Fruit fly (Drosophila melanogaster) whole organism, embryonic: ENCODE results near the gene mRpS18C.

Experiments used
- Bgb ChIP-seq: fragments of 200-800 bp; sonication (Bioruptor generic); IDR thresholded peaks from 2 replicates; pipeline ENCODE4 v1.3.6; 2022; ENCODE audit warnings: missing biosample characterization, missing genetic modification characterization; ENCODE audit not compliant: partially characterized antibody
- CG12104 ChIP-seq: fragments of 200-800 bp; sonication (Bioruptor generic); optimal IDR thresholded peaks from 3 replicates; lab custom pipeline; 2016; ENCODE audit warnings: missing biosample characterization, missing genetic modification characterization
- CG13624 ChIP-seq: fragments of 200-800 bp; sonication (Bioruptor generic); optimal IDR thresholded peaks from 2 replicates; lab custom pipeline; 2016; ENCODE audit warnings: missing biosample characterization, missing genetic modification characterization
- CG17361 ChIP-seq: fragments of 200-800 bp; sonication (Bioruptor generic); IDR thresholded peaks from 3 replicates; pipeline ENCODE4 v1.3.6; 2022; ENCODE audit warnings: missing biosample characterization, missing genetic modification characterization
- CG2129 ChIP-seq: fragments of 200-800 bp; sonication (Bioruptor generic); IDR thresholded peaks from 2 replicates; pipeline ENCODE4 v1.3.6; 2022; ENCODE audit warnings: missing biosample characterization, missing genetic modification characterization; ENCODE audit not compliant: partially characterized antibody
- CG2678 ChIP-seq: fragments of 200-800 bp; sonication (Bioruptor generic); optimal IDR thresholded peaks from 3 replicates; lab custom pipeline; 2019; ENCODE audit warnings: missing biosample characterization, mild to moderate bottlenecking, missing genetic modification characterization, moderate library complexity
- CG30431 ChIP-seq: fragments of 200-800 bp; sonication (Bioruptor generic); optimal IDR thresholded peaks from 2 replicates; lab custom pipeline; 2017; ENCODE audit warnings: missing biosample characterization, missing genetic modification characterization
- CG31365 ChIP-seq: fragments of 200-800 bp; sonication (Bioruptor generic); optimal IDR thresholded peaks from 2 replicates; lab custom pipeline; 2018; ENCODE audit warnings: missing biosample characterization, mild to moderate bottlenecking, missing genetic modification characterization
- CG3163 ChIP-seq: fragments of 200-800 bp; sonication (Bioruptor generic); optimal IDR thresholded peaks from 3 replicates; lab custom pipeline; 2016; ENCODE audit warnings: missing biosample characterization, missing genetic modification characterization
- CG4360 ChIP-seq: fragments of 200-800 bp; sonication (Bioruptor generic); IDR thresholded peaks from 2 replicates; pipeline ENCODE4 v1.3.6; 2022; ENCODE audit warnings: missing biosample characterization, missing genetic modification characterization
- CG8944 ChIP-seq: fragments of 200-800 bp; sonication (Bioruptor generic); optimal IDR thresholded peaks from 3 replicates; lab custom pipeline; 2016; ENCODE audit warnings: missing biosample characterization, missing genetic modification characterization
- CoRest ChIP-seq: fragments of 200-800 bp; sonication (Bioruptor generic); optimal IDR thresholded peaks from 3 replicates; lab custom pipeline; 2018; ENCODE audit warnings: missing biosample characterization, mild to moderate bottlenecking, missing genetic modification characterization, moderate library complexity
- Dll ChIP-seq: fragments of 200-800 bp; sonication (Bioruptor generic); IDR thresholded peaks from 4 replicates; pipeline ENCODE4 v1.3.6; 2022; ENCODE audit warnings: missing biosample characterization, missing genetic modification characterization; ENCODE audit not compliant: partially characterized antibody
- E2f2 ChIP-seq: fragments of 200-800 bp; sonication (Bioruptor generic); IDR thresholded peaks from 2 replicates; pipeline ENCODE4 v1.3.6; 2022; ENCODE audit warnings: missing biosample characterization, missing genetic modification characterization
- Ets97D ChIP-seq: fragments of 200-800 bp; sonication (Bioruptor generic); optimal IDR thresholded peaks from 3 replicates; lab custom pipeline; 2016; ENCODE audit warnings: missing biosample characterization, missing genetic modification characterization
- Hand ChIP-seq: fragments of 200-800 bp; sonication (Bioruptor generic); optimal IDR thresholded peaks from 2 replicates; lab custom pipeline; 2017; ENCODE audit warnings: mild to moderate bottlenecking, missing biosample characterization, missing genetic modification reagents, missing genetic modification characterization
- MTF-1 ChIP-seq: fragments of 200-800 bp; sonication (Bioruptor generic); optimal IDR thresholded peaks from 2 replicates; lab custom pipeline; 2018; ENCODE audit warnings: missing biosample characterization, mild to moderate bottlenecking, missing genetic modification characterization, borderline replicate concordance
- Mad ChIP-seq: fragments of 200-800 bp; sonication (Bioruptor generic); optimal IDR thresholded peaks from 2 replicates; lab custom pipeline; 2016; ENCODE audit warnings: missing biosample characterization, missing genetic modification characterization
- Med ChIP-seq: fragments of 200-800 bp; sonication (Bioruptor generic); peaks from one replicate; lab custom pipeline; 2016; ENCODE audit warnings: missing biosample characterization, missing genetic modification characterization, mild to moderate bottlenecking, inconsistent platforms, moderate library complexity
- Nf-YA ChIP-seq: fragments of 200-800 bp; sonication (Bioruptor generic); IDR thresholded peaks from 2 replicates; pipeline ENCODE4 v1.3.6; 2022; ENCODE audit warnings: missing biosample characterization, missing genetic modification characterization
- Opbp ChIP-seq: fragments of 200-800 bp; sonication (Bioruptor generic); IDR thresholded peaks from 3 replicates; pipeline ENCODE4 v1.3.6; 2022; ENCODE audit warnings: missing biosample characterization, missing genetic modification characterization; ENCODE audit not compliant: partially characterized antibody
- Six4 ChIP-seq: fragments of 200-800 bp; sonication (Bioruptor generic); optimal IDR thresholded peaks from 2 replicates; lab custom pipeline; 2016; ENCODE audit warnings: missing biosample characterization, missing genetic modification characterization
- Spps ChIP-seq: fragments of 200-800 bp; sonication (Bioruptor generic); optimal IDR thresholded peaks from 2 replicates; lab custom pipeline; 2018; ENCODE audit warnings: missing biosample characterization, mild to moderate bottlenecking, missing genetic modification characterization
- Taf1 ChIP-seq: fragments of 200-800 bp; sonication (Bioruptor generic); IDR thresholded peaks from 2 replicates; pipeline ENCODE4 v1.3.6; 2022; ENCODE audit warnings: missing biosample characterization, missing genetic modification characterization
- Trl ChIP-seq, 3 experiments: fragments of >200 bp in 2 of 3; fragments of 200-800 bp in 1 of 3; sonication (Bioruptor generic) in 1 of 3; optimal IDR thresholded peaks; 2 replicates in 1 of 3; 3 replicates in 2 of 3; lab custom pipeline; 2016 to 2017; ENCODE audit warnings: missing biosample characterization in 1 of 3, missing genetic modification characterization in 1 of 3
- Vsx1 ChIP-seq: fragments of 200-800 bp; sonication (Bioruptor generic); optimal IDR thresholded peaks from 2 replicates; lab custom pipeline; 2017; ENCODE audit warnings: missing biosample characterization, mild to moderate bottlenecking, missing genetic modification characterization, missing genetic modification reagents
- disco-r ChIP-seq: fragments of 200-800 bp; sonication (Bioruptor generic); optimal IDR thresholded peaks from 2 replicates; lab custom pipeline; 2016; ENCODE audit warnings: missing biosample characterization, missing genetic modification characterization
- dpn ChIP-seq, 2 experiments: fragments of 200-800 bp; sonication (Bioruptor generic); optimal IDR thresholded peaks; 3 replicates each; lab custom pipeline; 2016; ENCODE audit warnings: missing biosample characterization in 2 of 2, missing genetic modification characterization in 2 of 2
- gce ChIP-seq: fragments of 200-800 bp; sonication (Bioruptor generic); IDR thresholded peaks from 3 replicates; pipeline ENCODE4 v1.3.6; 2022; ENCODE audit warnings: missing biosample characterization, missing genetic modification characterization
- gt ChIP-seq: fragments of 200-800 bp; sonication (Bioruptor generic); IDR thresholded peaks from 2 replicates; pipeline ENCODE4 v1.3.6; 2022; ENCODE audit warnings: missing biosample characterization, missing genetic modification characterization
- jing ChIP-seq: fragments of 200-800 bp; sonication (Bioruptor generic); optimal IDR thresholded peaks from 2 replicates; lab custom pipeline; 2018; ENCODE audit warnings: missing biosample characterization, mild to moderate bottlenecking, missing genetic modification characterization
- lbe ChIP-seq: fragments of 200-800 bp; sonication (Bioruptor generic); optimal IDR thresholded peaks from 2 replicates; lab custom pipeline; 2016; ENCODE audit warnings: missing biosample characterization, mild to moderate bottlenecking, missing genetic modification characterization
- mld ChIP-seq: fragments of 200-800 bp; sonication (Bioruptor generic); IDR thresholded peaks from 3 replicates; pipeline ENCODE4 v1.3.6; 2022; ENCODE audit warnings: missing biosample characterization, missing genetic modification characterization; ENCODE audit not compliant: partially characterized antibody
- nmo ChIP-seq: fragments of 200-800 bp; sonication (Bioruptor generic); optimal IDR thresholded peaks from 2 replicates; lab custom pipeline; 2018; ENCODE audit warnings: missing biosample characterization, mild to moderate bottlenecking, missing genetic modification characterization, moderate library complexity
- nom ChIP-seq: fragments of 200-800 bp; sonication (Bioruptor generic); optimal IDR thresholded peaks from 2 replicates; lab custom pipeline; 2017; ENCODE audit warnings: missing biosample characterization, missing genetic modification characterization, mild to moderate bottlenecking, moderate library complexity, missing genetic modification reagents
- pho ChIP-seq: fragments of 200-800 bp; sonication (Bioruptor generic); optimal IDR thresholded peaks from 2 replicates; lab custom pipeline; 2016; ENCODE audit warnings: missing biosample characterization, missing genetic modification characterization
- ranshi ChIP-seq: fragments of 200-800 bp; sonication (Bioruptor generic); IDR thresholded peaks from 2 replicates; pipeline ENCODE4 v1.3.6; 2022; ENCODE audit warnings: missing biosample characterization, missing genetic modification characterization
- ro ChIP-seq: fragments of 200-800 bp; sonication (Bioruptor generic); IDR thresholded peaks from 2 replicates; pipeline ENCODE4 v1.3.6; 2022; ENCODE audit warnings: missing biosample characterization, missing genetic modification characterization
- sna ChIP-seq: fragments of 200-800 bp; sonication (Bioruptor generic); IDR thresholded peaks from 2 replicates; pipeline ENCODE4 v1.3.6; 2022; ENCODE audit warnings: missing biosample characterization, missing genetic modification characterization; ENCODE audit not compliant: partially characterized antibody
- stwl ChIP-seq: fragments of 200-800 bp; sonication (Bioruptor generic); optimal IDR thresholded peaks from 3 replicates; lab custom pipeline; 2018; ENCODE audit warnings: missing biosample characterization, mild to moderate bottlenecking, missing genetic modification characterization, moderate library complexity
- tio ChIP-seq: fragments of 200-800 bp; sonication (Bioruptor generic); optimal IDR thresholded peaks from 2 replicates; lab custom pipeline; 2017; ENCODE audit warnings: missing biosample characterization, missing genetic modification characterization, inconsistent platforms
- tx ChIP-seq: fragments of 200-800 bp; sonication (Bioruptor generic); optimal IDR thresholded peaks from 2 replicates; lab custom pipeline; 2016; ENCODE audit warnings: missing biosample characterization, missing genetic modification characterization
- vnd ChIP-seq: fragments of 200-800 bp; sonication (Bioruptor generic); IDR thresholded peaks from 3 replicates; pipeline ENCODE4 v1.3.6; 2022; ENCODE audit warnings: missing biosample characterization, missing genetic modification characterization; ENCODE audit not compliant: partially characterized antibody
- yki ChIP-seq: fragments of >200 bp; optimal IDR thresholded peaks from 3 replicates; lab custom pipeline; 2018

The mRpS18C gene

DNA sequence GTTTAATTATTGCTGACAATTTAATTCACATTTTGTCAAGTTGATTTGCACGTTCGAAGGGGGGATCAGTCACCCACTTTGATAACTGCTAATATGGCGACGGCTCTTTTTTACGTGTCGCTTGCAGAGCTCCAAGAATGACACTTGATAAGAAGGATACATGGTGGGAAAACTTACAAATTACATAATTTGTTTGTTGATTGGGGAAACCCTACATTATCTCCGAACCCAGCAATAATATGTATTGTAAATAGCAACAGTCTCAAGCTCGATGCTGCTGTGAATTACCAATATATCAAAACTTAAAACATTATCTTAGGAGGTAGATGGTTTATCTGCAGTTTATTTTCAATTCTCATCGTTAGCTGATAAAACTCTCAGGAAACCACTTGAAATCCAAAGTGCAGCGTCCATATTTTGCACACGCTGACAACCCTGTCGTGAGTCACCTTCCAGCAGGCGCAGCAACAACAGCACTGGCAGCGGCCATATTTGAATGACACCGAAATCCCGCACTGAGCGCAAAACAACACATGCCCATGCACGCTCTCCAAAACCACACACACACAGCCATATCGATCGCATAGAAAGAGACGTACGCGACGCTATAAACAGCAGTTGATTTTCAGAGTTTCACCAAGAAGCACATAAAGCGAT is 35.4 kb upstream of the mRpS18C start (continued):
- peak; percentile 98 for TF ChIP-seq nmo (GFP tag; lab: Kevin White, UChicago)
- no peak for TF ChIP-seq mld (GFP tag; lab: Robert Waterston, UW)
- peak; percentile 92 for TF ChIP-seq jing (GFP tag; lab: Kevin White, UChicago)
- TF ChIP-seq CG12104 (GFP tag; lab: Kevin White, UChicago), result peak; percentile 98
- TF ChIP-seq CG31365 (tag; lab: Kevin White, UChicago), result peak; percentile 69
- TF ChIP-seq tx (GFP tag; lab: Kevin White, UChicago), result peak; percentile 97
- peak; percentile 99 for TF ChIP-seq CoRest (tag; lab: Kevin White, UChicago)
- peak; percentile 79; the same call in 1 of the 3 replicates for TF ChIP-seq gce
- no peak for TF ChIP-seq sna (GFP tag; lab: Robert Waterston, UW)
- TF ChIP-seq Trl (optimal IDR thresholded peaks at IDR 0.05; lab: Kevin White, UChicago), result peak in 1 of 2 experiments; percentile 72
- peak; percentile 97 for TF ChIP-seq Trl (GFP tag; optimal IDR thresholded peaks at IDR 0.05; lab: Kevin White, UChicago)
- no peak; the same call in none of the 2 replicates for TF ChIP-seq ranshi (GFP tag; lab: Robert Waterston, UW)
- peak; percentile 83 for TF ChIP-seq Taf1 (GFP tag; lab: Robert Waterston, UW)
- peak; percentile 98 for TF ChIP-seq CG2678 (tag; lab: Kevin White, UChicago)
- TF ChIP-seq CG4360 (GFP tag; lab: Robert Waterston, UW), result peak; percentile 93
- TF ChIP-seq Six4 (GFP tag; lab: Kevin White, UChicago), result peak; percentile 96
- peak; percentile 91 for TF ChIP-seq Mad
- TF ChIP-seq Vsx1 (GFP tag; lab: Kevin White, UChicago), result peak; percentile 87
- no peak for TF ChIP-seq CG2129 (GFP tag; lab: Robert Waterston, UW)

DNA sequence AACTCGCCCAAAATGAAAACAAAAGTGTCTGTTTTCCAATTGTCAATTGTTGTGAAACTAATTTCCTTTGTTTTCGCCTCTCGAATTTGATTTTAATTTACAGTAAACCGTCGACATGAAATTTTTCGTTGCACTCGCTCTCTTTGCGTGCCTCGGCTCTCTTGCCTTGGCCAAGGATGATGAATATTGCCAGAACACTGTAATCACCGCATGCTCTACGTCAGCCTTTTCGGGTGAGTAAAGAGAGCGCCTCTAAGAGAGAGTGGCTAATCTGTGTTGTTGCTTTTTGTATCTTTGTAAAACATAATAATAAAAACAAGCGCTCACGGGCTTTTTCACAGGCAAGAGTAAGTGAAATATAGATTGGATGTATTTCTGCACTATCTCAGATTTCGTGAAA is 34.7 kb upstream of the mRpS18C start:
- no peak for TF ChIP-seq Ets97D (GFP tag; lab: Kevin White, UChicago)
- TF ChIP-seq pho (GFP tag; lab: Kevin White, UChicago), result no peak
- TF ChIP-seq CG17361 (GFP tag; lab: Robert Waterston, UW), result no peak
- no peak for TF ChIP-seq Bgb (GFP tag; lab: Robert Waterston, UW)
- peak; percentile 10 for TF ChIP-seq Med
- TF ChIP-seq CG8944 (GFP tag; lab: Kevin White, UChicago), result no peak
- no peak for TF ChIP-seq tio (GFP tag; lab: Kevin White, UChicago)
- TF ChIP-seq gt (GFP tag; lab: Robert Waterston, UW), result no peak
- no peak for TF ChIP-seq Opbp
- TF ChIP-seq CG30431 (GFP tag; lab: Kevin White, UChicago), result no peak
- no peak for TF ChIP-seq dpn (GFP tag; optimal IDR thresholded peaks at IDR 0.05; lab: Kevin White, UChicago)
- TF ChIP-seq Dll, result no peak; the same call in 3 of the 4 replicates
- no peak for TF ChIP-seq stwl
- peak; percentile 10 for TF ChIP-seq lbe (GFP tag; lab: Kevin White, UChicago)
- TF ChIP-seq MTF-1 (GFP tag; lab: Kevin White, UChicago), result peak; percentile 97
- peak; percentile 56 for TF ChIP-seq yki
- no peak for TF ChIP-seq Hand
- no peak for TF ChIP-seq ro
- peak; percentile 95 for TF ChIP-seq CG3163 (GFP tag; lab: Kevin White, UChicago)
- TF ChIP-seq CG13624 (GFP tag; lab: Kevin White, UChicago), result peak; percentile 9
- no peak for TF ChIP-seq Nf-YA (GFP tag; lab: Robert Waterston, UW)
- no peak for TF ChIP-seq disco-r (GFP tag; lab: Kevin White, UChicago)
- no peak for TF ChIP-seq E2f2
- TF ChIP-seq Trl (optimal IDR thresholded peaks at IDR 0.05; lab: Kevin White, UChicago), result peak; percentile 93
- TF ChIP-seq Trl (GFP tag; optimal IDR thresholded peaks at IDR 0.05; lab: Kevin White, UChicago), result no peak
- TF ChIP-seq vnd (GFP tag; lab: Robert Waterston, UW), result no peak
- TF ChIP-seq Spps, result no peak
- TF ChIP-seq nom, result peak; percentile 1
